Worm (Caenorhabditis elegans) whole organism, young adult: ENCODE data around the gene H04D03.4.
"Not testable (repeated sequence)": the region's sequence is repeated elsewhere in the genome, so short reads cannot be mapped to it uniquely, and the experiment has no call there.

ENCODE experiments used
- B0019.2 ChIP-seq: fragments of 200-800 bp; sonication (Bioruptor generic); conservative IDR thresholded peaks from 2 replicates; pipeline ENCODE4 v1.3.6; 2022; ENCODE audit warnings: missing genetic modification reagents, missing genetic modification characterization, missing compliant biosample characterization
- B0261.1 ChIP-seq: sonication (generic microtip); optimal IDR thresholded peaks from 2 replicates; lab custom pipeline; 2016; ENCODE audit warnings: mild to moderate bottlenecking, missing genetic modification characterization, moderate library complexity, missing compliant biosample characterization
- F33H1.4 ChIP-seq: fragments of 200-800 bp; sonication (Bioruptor generic); IDR thresholded peaks from 2 replicates; pipeline ENCODE4 v1.3.6; 2022; ENCODE audit warnings: missing genetic modification reagents, missing genetic modification characterization, missing compliant biosample characterization
- K12H6.12 ChIP-seq: fragments of 200-800 bp; sonication (Bioruptor generic); optimal IDR thresholded peaks from 2 replicates; lab custom pipeline; 2018; ENCODE audit warnings: mild to moderate bottlenecking, missing genetic modification characterization, missing compliant biosample characterization
- Y53F4B.3 ChIP-seq: fragments of 200-800 bp; sonication (Bioruptor generic); IDR thresholded peaks from 2 replicates; pipeline ENCODE4 v1.3.6; 2022; ENCODE audit warnings: missing genetic modification reagents, missing genetic modification characterization, missing compliant biosample characterization
- Y53G8AR.9 ChIP-seq: fragments of 200-800 bp; sonication (Bioruptor generic); conservative IDR thresholded peaks from 2 replicates; pipeline ENCODE4 v1.3.6; 2022; ENCODE audit warnings: missing genetic modification reagents, missing genetic modification characterization, missing compliant biosample characterization
- aptf-2 ChIP-seq: fragments of 200-800 bp; sonication (Bioruptor generic); conservative IDR thresholded peaks from 2 replicates; pipeline ENCODE4 v1.3.6; 2022; ENCODE audit warnings: missing genetic modification reagents, missing genetic modification characterization, missing compliant biosample characterization
- attf-5 ChIP-seq: fragments of 200-800 bp; sonication (Bioruptor generic); optimal IDR thresholded peaks from 2 replicates; lab custom pipeline; 2018; ENCODE audit warnings: mild to moderate bottlenecking, missing genetic modification characterization, missing compliant biosample characterization
- attf-6 ChIP-seq: fragments of 200-800 bp; sonication (Bioruptor generic); IDR thresholded peaks from 2 replicates; pipeline ENCODE4 v1.3.6; 2022; ENCODE audit warnings: missing genetic modification reagents, missing genetic modification characterization, missing compliant biosample characterization
- bed-2 ChIP-seq: fragments of 200-800 bp; sonication (Bioruptor generic); IDR thresholded peaks from 2 replicates; pipeline ENCODE4 v1.3.6; 2022; ENCODE audit warnings: missing genetic modification reagents, missing genetic modification characterization, missing compliant biosample characterization
- cebp-1 ChIP-seq, 2 experiments: fragments of 200-800 bp in 1 of 2; sonication (Bioruptor generic) in 1 of 2; sonication (generic microtip) in 1 of 2; IDR thresholded peaks in 1 of 2; optimal IDR thresholded peaks in 1 of 2; 2 replicates each; pipeline versions ENCODE4 v1.3.6 to Lab custom; 2017 to 2022; ENCODE audit warnings: missing compliant biosample characterization in 2 of 2, missing genetic modification characterization in 2 of 2, mild to moderate bottlenecking in 1 of 2, missing genetic modification reagents in 1 of 2, moderate library complexity in 1 of 2
- ceh-100 ChIP-seq: fragments of 200-800 bp; sonication (Bioruptor generic); IDR thresholded peaks from 2 replicates; pipeline ENCODE4 v1.3.6; 2022; ENCODE audit warnings: missing genetic modification reagents, missing genetic modification characterization, missing compliant biosample characterization
- ceh-91 ChIP-seq: fragments of 200-800 bp; sonication (Bioruptor generic); IDR thresholded peaks from 2 replicates; pipeline ENCODE4 v1.3.6; 2022; ENCODE audit warnings: missing genetic modification reagents, missing genetic modification characterization, missing compliant biosample characterization
- die-1 ChIP-seq: sonication (generic microtip); optimal IDR thresholded peaks from 2 replicates; lab custom pipeline; 2016; ENCODE audit warnings: missing genotype, mild to moderate bottlenecking, missing genetic modification characterization, missing compliant biosample characterization
- dox-1 ChIP-seq: fragments of 200-800 bp; sonication (Bioruptor generic); IDR thresholded peaks from 2 replicates; pipeline ENCODE4 v1.3.6; 2022; ENCODE audit warnings: missing genetic modification reagents, missing genetic modification characterization, missing compliant biosample characterization
- egl-44 ChIP-seq: fragments of 200-800 bp; sonication (Bioruptor generic); IDR thresholded peaks from 2 replicates; pipeline ENCODE4 v1.3.6; 2022; ENCODE audit warnings: missing genetic modification reagents, missing genetic modification characterization, missing compliant biosample characterization
- egrh-3 ChIP-seq: fragments of 200-800 bp; sonication (Bioruptor generic); IDR thresholded peaks from 2 replicates; pipeline ENCODE4 v1.3.6; 2022; ENCODE audit warnings: missing genetic modification reagents, missing genetic modification characterization, missing compliant biosample characterization
- ekl-4 ChIP-seq: fragments of 200-800 bp; sonication (Bioruptor generic); IDR thresholded peaks from 2 replicates; pipeline ENCODE4 v1.3.6; 2022; ENCODE audit warnings: missing genetic modification reagents, missing genetic modification characterization, missing compliant biosample characterization
- hsf-1 ChIP-seq: fragments of 200-800 bp; sonication (Bioruptor generic); IDR thresholded peaks from 2 replicates; pipeline ENCODE4 v1.3.6; 2022; ENCODE audit warnings: missing genetic modification reagents, missing genetic modification characterization, missing compliant biosample characterization
- let-526 ChIP-seq: fragments of 200-800 bp; sonication (Bioruptor generic); IDR thresholded peaks from 2 replicates; pipeline ENCODE4 v1.3.6; 2022; ENCODE audit warnings: missing genetic modification reagents, missing genetic modification characterization, missing compliant biosample characterization
- lin-35 ChIP-seq, 3 experiments: fragments of 150-350 bp in 2 of 3; sonication (generic microtip) in 1 of 3; optimal IDR thresholded peaks; 2 replicates each; lab custom pipeline; 2014 to 2018; ENCODE audit warnings: missing biosample characterization in 3 of 3, missing genetic modification characterization in 3 of 3, missing genetic modification reagents in 3 of 3
- lir-1 ChIP-seq: fragments of 200-800 bp; sonication (Bioruptor generic); conservative IDR thresholded peaks from 2 replicates; pipeline ENCODE4 v1.3.6; 2022; ENCODE audit warnings: missing genetic modification reagents, missing genetic modification characterization, missing compliant biosample characterization
- lsy-27 ChIP-seq: sonication (generic microtip); optimal IDR thresholded peaks from 2 replicates; lab custom pipeline; 2017; ENCODE audit warnings: missing genetic modification characterization, mild to moderate bottlenecking, missing compliant biosample characterization, antibody characterized with exemption, missing genotype, borderline replicate concordance; ENCODE audit not compliant: insufficient read depth
- madf-10 ChIP-seq: sonication (generic microtip); optimal IDR thresholded peaks from 2 replicates; lab custom pipeline; 2016; ENCODE audit warnings: mild to moderate bottlenecking, missing genetic modification characterization, missing compliant biosample characterization
- madf-6 ChIP-seq: fragments of 200-800 bp; sonication (Bioruptor generic); IDR thresholded peaks from 2 replicates; pipeline ENCODE4 v1.3.6; 2022; ENCODE audit warnings: missing genetic modification reagents, missing genetic modification characterization, missing compliant biosample characterization
- madf-8 ChIP-seq: fragments of 200-800 bp; sonication (Bioruptor generic); conservative IDR thresholded peaks from 2 replicates; pipeline ENCODE4 v1.3.6; 2022; ENCODE audit warnings: missing genetic modification reagents, missing genetic modification characterization, missing compliant biosample characterization
- nfyb-1 ChIP-seq: fragments of 200-800 bp; sonication (Bioruptor generic); IDR thresholded peaks from 2 replicates; pipeline ENCODE4 v1.3.6; 2022; ENCODE audit warnings: missing genetic modification reagents, missing genetic modification characterization, missing compliant biosample characterization
- pbrm-1 ChIP-seq: fragments of 200-800 bp; sonication (Bioruptor generic); IDR thresholded peaks from 2 replicates; pipeline ENCODE4 v1.3.6; 2022; ENCODE audit warnings: missing genetic modification reagents, missing genetic modification characterization, missing compliant biosample characterization
- snpc-1.3 ChIP-seq: sonication (generic microtip); optimal IDR thresholded peaks from 2 replicates; lab custom pipeline; 2017; ENCODE audit warnings: missing genetic modification characterization, mild to moderate bottlenecking, missing compliant biosample characterization, antibody characterized with exemption, moderate library complexity, missing genotype, missing genetic modification reagents; ENCODE audit not compliant: insufficient read depth
- snpc-4 ChIP-seq, 5 experiments: fragments of 150-350 bp in 1 of 5; sonication (generic microtip) in 4 of 5; optimal IDR thresholded peaks; 2 replicates each; lab custom pipeline; 2014 to 2018; ENCODE audit warnings: missing genetic modification characterization in 5 of 5, missing biosample characterization in 3 of 5, antibody characterized with exemption in 2 of 5, mild to moderate bottlenecking in 2 of 5, missing compliant biosample characterization in 2 of 5, missing genotype in 2 of 5, moderate library complexity in 2 of 5, missing genetic modification reagents in 1 of 5
- tbp1 ChIP-seq: fragments of 200-800 bp; sonication (Bioruptor generic); optimal IDR thresholded peaks from 2 replicates; lab custom pipeline; 2018; ENCODE audit warnings: mild to moderate bottlenecking, missing genetic modification characterization, missing compliant biosample characterization
- tlf-1 ChIP-seq: fragments of 200-800 bp; sonication (Bioruptor generic); optimal IDR thresholded peaks from 2 replicates; lab custom pipeline; 2018; ENCODE audit warnings: mild to moderate bottlenecking, missing genetic modification characterization, missing compliant biosample characterization
- unc-130 ChIP-seq: sonication (generic microtip); optimal IDR thresholded peaks from 2 replicates; lab custom pipeline; 2016; ENCODE audit warnings: missing genetic modification reagents, missing genetic modification characterization, missing compliant biosample characterization
- xnd-1 ChIP-seq: sonication (generic microtip); optimal IDR thresholded peaks from 2 replicates; lab custom pipeline; 2016; ENCODE audit warnings: missing genotype, missing genetic modification reagents, missing genetic modification characterization, missing compliant biosample characterization
- zfh-2 ChIP-seq: fragments of 200-800 bp; sonication (Bioruptor generic); conservative IDR thresholded peaks from 2 replicates; pipeline ENCODE4 v1.3.6; 2022; ENCODE audit warnings: missing genetic modification reagents, missing genetic modification characterization, missing compliant biosample characterization
- ztf-18 ChIP-seq: sonication (generic microtip); optimal IDR thresholded peaks from 2 replicates; lab custom pipeline; 2016; ENCODE audit warnings: missing genotype, mild to moderate bottlenecking, missing genetic modification characterization, missing compliant biosample characterization
- ztf-25 ChIP-seq: fragments of 200-800 bp; sonication (Bioruptor generic); IDR thresholded peaks from 2 replicates; pipeline ENCODE4 v1.3.6; 2022; ENCODE audit warnings: missing genetic modification reagents, missing genetic modification characterization, missing compliant biosample characterization

Gene H04D03.4

ce11 chrIII:10442355-10443140 lies 8.4 kb downstream of the H04D03.4 start, which contains the start of the genes H04D03.2 and ecps-2 (continued):
- TF ChIP-seq die-1 = no peak
- no peak for TF ChIP-seq lsy-27 (tag; lab: Kevin White, UChicago)

DNA sequence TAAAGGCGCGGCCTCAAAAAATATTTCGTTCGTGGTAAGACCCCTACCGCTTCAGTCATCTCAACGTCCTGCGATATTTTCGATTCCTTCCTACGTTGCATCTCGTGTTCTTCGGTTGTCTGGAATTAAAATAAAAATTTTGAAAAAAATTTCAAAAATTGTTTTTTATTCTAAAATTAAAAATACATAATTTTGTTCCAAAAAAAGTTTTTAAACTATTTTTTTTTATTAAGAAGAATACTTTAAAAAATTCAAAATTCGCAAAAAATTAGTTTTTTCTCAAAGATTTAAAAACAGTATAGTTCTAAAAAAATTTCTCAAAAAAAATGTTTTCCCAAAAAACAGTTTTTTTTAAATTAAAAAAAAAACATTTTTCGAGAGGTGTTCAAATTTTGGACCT lies 12.1 kb downstream of the H04D03.4 start, which contains the start of gene H04D03.6:
Gene H04D03.6, minus strand, starts transcription at position 101 of the 400 bp plus-strand sequence.
- not testable (repeated sequence) for TF ChIP-seq tbp1; attf-6; B0261.1 (tag; lab: Kevin White, UChicago)

DNA sequence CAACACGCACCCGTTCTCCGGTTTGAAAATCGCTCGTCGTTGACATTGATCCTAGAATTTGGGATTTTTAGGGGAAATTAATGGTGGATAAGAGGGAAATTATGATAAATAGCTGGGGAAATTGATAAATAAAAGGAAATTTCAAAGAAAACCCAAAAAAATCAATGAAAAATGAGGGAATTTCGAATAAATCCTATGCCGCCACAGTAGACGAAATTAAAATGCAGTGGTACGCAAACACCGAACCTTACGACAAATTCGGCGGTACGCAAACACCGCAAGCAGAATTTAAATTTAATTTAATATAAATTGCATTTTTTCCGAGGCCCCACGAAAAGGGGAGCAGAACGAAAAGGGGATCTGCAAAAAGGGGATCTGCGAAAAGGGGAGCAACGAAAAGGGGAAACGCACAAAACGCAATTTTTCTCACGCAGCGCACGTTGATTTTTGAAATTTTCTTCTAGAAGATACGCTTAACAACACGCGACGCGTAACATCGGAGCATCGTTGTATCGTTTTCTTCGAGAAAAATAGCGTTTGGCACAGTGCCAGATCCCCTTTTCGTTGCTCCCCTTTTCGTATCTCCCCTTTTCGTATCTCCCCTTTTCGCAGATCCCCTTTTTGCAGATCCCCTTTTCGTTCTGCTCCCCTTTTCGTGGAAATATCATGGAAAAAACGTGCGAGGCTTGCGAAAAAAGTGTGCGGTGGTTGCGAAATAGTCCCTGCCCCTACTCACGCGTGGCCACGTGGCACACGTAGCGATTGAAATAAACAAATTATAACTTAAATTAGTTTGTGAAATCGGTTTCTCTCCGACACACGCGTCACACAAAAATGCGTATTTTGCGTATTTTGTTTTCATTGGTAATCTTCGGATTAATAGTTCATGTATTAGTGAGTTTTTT lies 14.7 kb downstream of the H04D03.4 start, which contains the start of the genes smrd-1 and enu-3.1:
Gene smrd-1, minus strand, starts transcription at position 51 of the 905 bp plus-strand sequence.
Gene enu-3.1, plus strand, starts transcription at position 339 of the 905 bp plus-strand sequence.
- peak; percentile 51; the same call in 1 of the 2 replicates for TF ChIP-seq Y53G8AR.9
- TF ChIP-seq ekl-4 = peak; percentile 76
- TF ChIP-seq tlf-1 = peak; percentile 5
- TF ChIP-seq K12H6.12 (tag; lab: Kevin White, UChicago) = peak; percentile 53
- peak; percentile 95 for TF ChIP-seq ceh-100 (GFP tag; lab: Robert Waterston, UW)
- TF ChIP-seq Y53F4B.3 (GFP tag; lab: Robert Waterston, UW) = peak; percentile 12; the same call in 1 of the 2 replicates
- TF ChIP-seq ztf-18 (tag; lab: Kevin White, UChicago) = peak; percentile 65
- peak; percentile 51; the same call in 1 of the 2 replicates for TF ChIP-seq bed-2 (GFP tag; lab: Robert Waterston, UW)
- peak; percentile 83 for TF ChIP-seq attf-5
- peak; percentile 62 for TF ChIP-seq hsf-1 (GFP tag; lab: Robert Waterston, UW)
- TF ChIP-seq lin-35 (GFP tag; optimal IDR thresholded peaks at IDR 0.05; lab: Kevin White, UChicago) = peak in 1 of 3 experiments; percentile 64
- peak; percentile 59 for TF ChIP-seq cebp-1 (GFP tag; IDR thresholded peaks at IDR 0.05; lab: Robert Waterston, UW)
- TF ChIP-seq cebp-1 (tag; optimal IDR thresholded peaks at IDR 0.05; lab: Kevin White, UChicago) = peak; percentile 57
- peak; percentile 41 for TF ChIP-seq madf-10
- TF ChIP-seq ceh-91 (GFP tag; lab: Robert Waterston, UW) = peak; percentile 61
- peak; percentile 22 for TF ChIP-seq xnd-1 (tag; lab: Kevin White, UChicago)
- TF ChIP-seq nfyb-1 = peak; percentile 61; the same call in 1 of the 2 replicates
- peak; percentile 27 for TF ChIP-seq unc-130 (GFP tag; lab: Kevin White, UChicago)
- 0 out of 2 replicates have a peak, but pooled peaks have one; percentile 18 for TF ChIP-seq egl-44
- peak; percentile 88 for TF ChIP-seq dox-1 (GFP tag; lab: Robert Waterston, UW)
- peak; percentile 48; the same call in 1 of the 2 replicates for TF ChIP-seq zfh-2 (GFP tag; lab: Robert Waterston, UW)
- peak; percentile 71 for TF ChIP-seq F33H1.4 (GFP tag; lab: Robert Waterston, UW)
- TF ChIP-seq madf-6 (GFP tag; lab: Robert Waterston, UW) = peak; percentile 73
- peak; percentile 48; the same call in 1 of the 2 replicates for TF ChIP-seq aptf-2 (GFP tag; lab: Robert Waterston, UW)
- peak; percentile 67 for TF ChIP-seq egrh-3 (GFP tag; lab: Robert Waterston, UW)
- TF ChIP-seq snpc-4 (GFP tag; optimal IDR thresholded peaks at IDR 0.05; lab: Kevin White, UChicago) = not testable (repeated sequence)
- peak in 2 of 4 experiments; percentile 33 to 42 for TF ChIP-seq snpc-4 (tag; optimal IDR thresholded peaks at IDR 0.05; lab: Kevin White, UChicago)
- 0 out of 2 replicates have a peak, but pooled peaks have one; percentile 10 for TF ChIP-seq let-526 (GFP tag; lab: Robert Waterston, UW)
- TF ChIP-seq B0019.2 (GFP tag; lab: Robert Waterston, UW) = peak; percentile 70
- TF ChIP-seq lir-1 (GFP tag; lab: Robert Waterston, UW) = 0 out of 2 replicates have a peak, but pooled peaks have one; percentile 24
- peak; percentile 75; the same call in 1 of the 2 replicates for TF ChIP-seq pbrm-1 (GFP tag; lab: Robert Waterston, UW)
- 0 out of 2 replicates have a peak, but pooled peaks have one; percentile 34 for TF ChIP-seq madf-8
- peak; percentile 14 for TF ChIP-seq snpc-1.3 (tag; lab: Kevin White, UChicago)
- TF ChIP-seq ztf-25 (GFP tag; lab: Robert Waterston, UW) = 0 out of 2 replicates have a peak, but pooled peaks have one; percentile 37
